Worm (Caenorhabditis elegans) whole organism, early embryonic: ENCODE results near the gene nep-5.

ENCODE experiments used
- B0310.2 ChIP-seq: sonication (generic microtip); optimal IDR thresholded peaks from 2 replicates; lab custom pipeline; 2016; ENCODE audit warnings: mild to moderate bottlenecking, missing genetic modification characterization, missing compliant biosample characterization
- F13C5.2 ChIP-seq: sonication (generic microtip); optimal IDR thresholded peaks from 2 replicates; lab custom pipeline; 2017; ENCODE audit warnings: mild to moderate bottlenecking, missing genetic modification characterization, inconsistent platforms, missing compliant biosample characterization
- aly-1 ChIP-seq: sonication (generic microtip); optimal IDR thresholded peaks from 2 replicates; lab custom pipeline; 2016; ENCODE audit warnings: missing genetic modification characterization, missing compliant biosample characterization
- ama-1 ChIP-seq: fragments of 150-350 bp; optimal IDR thresholded peaks from 2 replicates; lab custom pipeline; 2014
- ceh-13 ChIP-seq: fragments of 200-800 bp; sonication (Bioruptor generic); optimal IDR thresholded peaks from 2 replicates; lab custom pipeline; 2018; ENCODE audit warnings: mild to moderate bottlenecking, missing genetic modification characterization, missing compliant biosample characterization
- ceh-36 ChIP-seq: sonication (generic microtip); optimal IDR thresholded peaks from 2 replicates; lab custom pipeline; 2016; ENCODE audit warnings: missing genetic modification characterization, inconsistent platforms, missing compliant biosample characterization
- ets-7 ChIP-seq: sonication (generic microtip); optimal IDR thresholded peaks from 2 replicates; lab custom pipeline; 2016; ENCODE audit warnings: missing genotype, missing genetic modification characterization, missing compliant biosample characterization
- flt-1 ChIP-seq: fragments of 200-800 bp; sonication (Bioruptor generic); IDR thresholded peaks from 2 replicates; pipeline ENCODE4 v1.3.6; 2022; ENCODE audit warnings: missing genetic modification characterization, missing compliant biosample characterization
- hmbx-1 ChIP-seq: sonication (generic microtip); optimal IDR thresholded peaks from 2 replicates; lab custom pipeline; 2016; ENCODE audit warnings: mild to moderate bottlenecking, missing genetic modification characterization, missing compliant biosample characterization
- hmg-4 ChIP-seq: fragments of 200-800 bp; sonication (Bioruptor generic); optimal IDR thresholded peaks from 2 replicates; lab custom pipeline; 2018; ENCODE audit warnings: mild to moderate bottlenecking, missing genetic modification characterization, missing compliant biosample characterization
- hnd-1 ChIP-seq: sonication (generic microtip); optimal IDR thresholded peaks from 2 replicates; lab custom pipeline; 2016; ENCODE audit warnings: missing genetic modification characterization, missing compliant biosample characterization
- pes-1 ChIP-seq: fragments of 200-800 bp; sonication (Bioruptor generic); IDR thresholded peaks from 2 replicates; pipeline ENCODE4 v1.3.6; 2022; ENCODE audit warnings: missing genetic modification reagents, missing genetic modification characterization, missing compliant biosample characterization
- scrt-1 ChIP-seq: fragments of 200-800 bp; sonication (Bioruptor generic); IDR thresholded peaks from 2 replicates; pipeline ENCODE4 v1.3.6; 2022; ENCODE audit warnings: missing genetic modification characterization, missing compliant biosample characterization
- sea-1 ChIP-seq: fragments of 200-800 bp; sonication (Bioruptor generic); conservative IDR thresholded peaks from 2 replicates; pipeline ENCODE4 v1.3.6; 2022; ENCODE audit warnings: missing genetic modification characterization, missing compliant biosample characterization
- tbx-11 ChIP-seq: fragments of 200-800 bp; sonication (Bioruptor generic); IDR thresholded peaks from 2 replicates; pipeline ENCODE4 v1.3.6; 2022; ENCODE audit warnings: missing genetic modification characterization, missing compliant biosample characterization
- tbx-37 ChIP-seq: fragments of 200-800 bp; sonication (Bioruptor generic); conservative IDR thresholded peaks from 2 replicates; pipeline ENCODE4 v1.3.6; 2022; ENCODE audit warnings: missing genetic modification reagents, missing genetic modification characterization, missing compliant biosample characterization
- tra-4 ChIP-seq: sonication (generic microtip); optimal IDR thresholded peaks from 2 replicates; lab custom pipeline; 2017; ENCODE audit warnings: missing genetic modification characterization, missing compliant biosample characterization

Gene nep-5

DNA sequence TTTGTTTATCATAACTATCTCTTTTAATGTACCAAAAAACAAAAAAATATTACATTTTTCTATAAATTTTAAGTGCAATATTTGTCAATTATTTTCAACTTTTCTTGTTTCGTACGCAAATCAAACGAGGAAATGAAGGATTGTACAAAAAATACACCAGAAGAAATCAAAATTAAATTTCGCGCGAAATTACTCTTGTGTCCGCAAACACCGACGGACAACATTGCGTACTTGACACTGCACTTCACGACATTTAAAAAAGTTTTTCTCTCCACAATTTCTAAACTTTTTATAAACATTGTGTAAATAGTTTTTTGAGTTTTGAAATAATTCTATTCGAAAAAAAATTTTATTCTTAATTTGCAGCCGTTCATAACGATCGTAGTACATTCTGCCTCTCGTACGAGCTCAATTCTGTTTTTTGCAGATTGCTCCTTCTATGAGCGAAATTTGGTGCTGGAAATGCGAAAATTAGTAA lies 14.0 kb upstream of the nep-5 start, which contains the start of gene mrps-16:
Gene mrps-16, plus strand, starts transcription at position 428 of the 478 bp plus-strand sequence.
- TF ChIP-seq flt-1 (GFP tag; lab: Robert Waterston, UW) (no peak), tra-4 (tag; lab: Kevin White, UChicago) (no peak), F13C5.2 (tag; lab: Kevin White, UChicago) (peak; percentile 68), pes-1 (GFP tag; lab: Robert Waterston, UW) (0 out of 2 replicates have a peak, but pooled peaks have one; percentile 25)

ce11 chrII:5474946-5475345 lies 13.0 kb upstream of the nep-5 start, which contains the start of gene ilcr-2:
Gene ilcr-2 (plus strand): TSS chrII:5475246.
- TF ChIP-seq aly-1 (tag; lab: Kevin White, UChicago) (no peak), ceh-36 (no peak), sea-1 (GFP tag; lab: Robert Waterston, UW) (no peak), flt-1 (GFP tag; lab: Robert Waterston, UW) (no peak), tra-4 (tag; lab: Kevin White, UChicago) (no peak), ets-7 (no peak), hnd-1 (tag; lab: Kevin White, UChicago) (no peak), pes-1 (GFP tag; lab: Robert Waterston, UW) (no peak), ama-1 (lab: Kevin White, UChicago) (no peak), B0310.2 (tag; lab: Kevin White, UChicago) (no peak), F13C5.2 (tag; lab: Kevin White, UChicago) (no peak), hmbx-1 (no peak), scrt-1 (GFP tag; lab: Robert Waterston, UW) (no peak), ceh-13 (no peak), hmg-4 (no peak), tbx-37 (GFP tag; lab: Robert Waterston, UW) (no peak)

- TF ChIP-seq aly-1 (tag; lab: Kevin White, UChicago), result no peak
- TF ChIP-seq hmg-4, result no peak
- no peak for TF ChIP-seq ama-1 (lab: Kevin White, UChicago)
- no peak for TF ChIP-seq flt-1 (GFP tag; lab: Robert Waterston, UW)
- TF ChIP-seq B0310.2 (tag; lab: Kevin White, UChicago), result no peak
- TF ChIP-seq ets-7, result no peak
- no peak for TF ChIP-seq ceh-13
Measured at ce11 chrII:5478318-5478717, 9.6 kb upstream of the nep-5 start, which contains the start of gene F56D1.1. Gene F56D1.1 (plus strand): TSS chrII:5478618.

DNA sequence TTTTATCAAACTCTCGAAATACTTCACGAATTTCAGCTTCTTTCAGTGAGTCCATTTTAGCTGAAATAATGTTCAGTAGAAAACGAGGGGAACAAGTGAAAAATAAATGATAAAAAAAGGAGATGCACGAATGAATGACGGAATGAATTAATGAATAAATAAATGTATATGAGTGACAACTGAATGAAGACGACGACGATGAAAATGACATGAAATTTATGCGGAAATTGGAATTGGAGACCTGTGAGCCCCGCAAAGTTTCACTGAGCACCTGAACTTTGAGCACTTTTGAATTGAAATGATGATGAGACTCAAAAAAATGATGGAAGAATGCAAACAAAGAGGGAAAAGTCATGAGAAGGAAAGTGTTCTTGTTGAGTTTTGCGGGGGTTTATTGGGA lies 6.0 kb upstream of the nep-5 start, which contains the start of gene cal-8:
Gene cal-8, minus strand, starts transcription at position 60 of the 400 bp plus-strand sequence.
- TF ChIP-seq sea-1 (GFP tag; lab: Robert Waterston, UW) (no peak), tra-4 (tag; lab: Kevin White, UChicago) (no peak), B0310.2 (tag; lab: Kevin White, UChicago) (no peak)

DNA sequence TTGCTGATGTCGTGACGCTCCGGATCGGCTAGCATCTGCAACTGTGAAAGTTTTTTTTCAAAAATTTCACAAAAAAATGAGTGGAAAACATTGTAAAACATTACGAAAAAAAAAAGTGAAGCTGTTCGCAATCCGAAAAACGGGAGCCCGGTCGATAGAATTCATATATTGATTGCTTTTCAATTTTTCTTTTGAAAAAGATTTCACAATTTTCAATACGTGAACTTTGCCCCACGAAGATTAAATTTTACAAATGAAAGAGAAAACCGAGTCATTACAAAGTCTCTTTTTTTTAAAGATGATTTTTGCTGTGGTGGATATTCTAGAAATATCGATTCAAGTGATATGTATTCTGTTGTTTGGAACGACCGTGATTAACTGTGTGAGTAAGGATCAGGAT lies 6.5 kb downstream of the nep-5 start, which contains the start of gene F12A10.6:
Gene F12A10.6, minus strand, starts transcription at position 101 of the 400 bp plus-strand sequence.
- TF ChIP-seq pes-1 (GFP tag; lab: Robert Waterston, UW) (no peak), hnd-1 (tag; lab: Kevin White, UChicago) (no peak), scrt-1 (GFP tag; lab: Robert Waterston, UW) (no peak), tra-4 (tag; lab: Kevin White, UChicago) (no peak), F13C5.2 (tag; lab: Kevin White, UChicago) (no peak), ceh-36 (no peak), tbx-11 (GFP tag; lab: Robert Waterston, UW) (no peak), ama-1 (lab: Kevin White, UChicago) (no peak), ceh-13 (no peak), hmbx-1 (no peak), flt-1 (GFP tag; lab: Robert Waterston, UW) (no peak), ets-7 (no peak), B0310.2 (tag; lab: Kevin White, UChicago) (no peak), tbx-37 (GFP tag; lab: Robert Waterston, UW) (no peak), aly-1 (tag; lab: Kevin White, UChicago) (no peak), sea-1 (GFP tag; lab: Robert Waterston, UW) (no peak)

- TF ChIP-seq flt-1 (GFP tag; lab: Robert Waterston, UW), result no peak
Measured at ce11 chrII:5496375-5496774, 8.4 kb downstream of the nep-5 start, which contains the start of gene F12A10.1. Gene F12A10.1 (plus strand): TSS chrII:5496540.

- TF ChIP-seq tbx-11 (GFP tag; lab: Robert Waterston, UW) (no peak), ets-7 (no peak), hmg-4 (no peak), tbx-37 (GFP tag; lab: Robert Waterston, UW) (no peak), aly-1 (tag; lab: Kevin White, UChicago) (no peak), B0310.2 (tag; lab: Kevin White, UChicago) (no peak), scrt-1 (GFP tag; lab: Robert Waterston, UW) (no peak), hnd-1 (tag; lab: Kevin White, UChicago) (no peak), pes-1 (GFP tag; lab: Robert Waterston, UW) (no peak), ama-1 (lab: Kevin White, UChicago) (no peak), ceh-13 (no peak), tra-4 (tag; lab: Kevin White, UChicago) (no peak), sea-1 (GFP tag; lab: Robert Waterston, UW) (no peak), hmbx-1 (no peak), F13C5.2 (tag; lab: Kevin White, UChicago) (no peak), flt-1 (GFP tag; lab: Robert Waterston, UW) (no peak), ceh-36 (no peak)
Measured at ce11 chrII:5497541-5497940, 9.6 kb downstream of the nep-5 start.
